Fruit fly (Drosophila melanogaster) whole organism, wandering third instar larva: ENCODE results near the gene PAPLA1.

Experiments used
- CG32264 ChIP-seq: fragments of 200-800 bp; sonication (Bioruptor generic); optimal IDR thresholded peaks from 2 replicates; lab custom pipeline; 2016; ENCODE audit warnings: missing biosample characterization, missing genetic modification characterization
- CrebA ChIP-seq: fragments of 200-800 bp; sonication (Bioruptor generic); optimal IDR thresholded peaks from 2 replicates; lab custom pipeline; 2016; ENCODE audit warnings: missing biosample characterization, mild to moderate bottlenecking, missing genetic modification characterization, borderline replicate concordance
- Dif ChIP-seq: fragments of 200-275, 200-300 bp; sonication (Bioruptor generic); optimal IDR thresholded peaks from 2 replicates; lab custom pipeline; 2018; ENCODE audit warnings: missing biosample characterization, missing genetic modification characterization; ENCODE audit not compliant: partially characterized antibody
- GATAd ChIP-seq: sonication (Bioruptor generic); optimal IDR thresholded peaks from 2 replicates; lab custom pipeline; 2016; ENCODE audit warnings: missing biosample characterization, missing genetic modification characterization
- HLH106 ChIP-seq: fragments of 200-800 bp; optimal IDR thresholded peaks from 3 replicates; lab custom pipeline; 2019; ENCODE audit warnings: missing biosample characterization, mild to moderate bottlenecking, missing genetic modification characterization, moderate library complexity
- Hr78 ChIP-seq: fragments of >200 bp; optimal IDR thresholded peaks from 2 replicates; lab custom pipeline; 2017; ENCODE audit warnings: missing biosample characterization, missing genetic modification characterization
- Vsx2 ChIP-seq: fragments of 200-300, 225-300 bp; sonication (Bioruptor generic); optimal IDR thresholded peaks from 2 replicates; lab custom pipeline; 2018; ENCODE audit warnings: missing biosample characterization, missing genetic modification characterization; ENCODE audit not compliant: partially characterized antibody
- brk ChIP-seq: fragments of 200-800 bp; sonication (Bioruptor generic); optimal IDR thresholded peaks from 2 replicates; lab custom pipeline; 2016; ENCODE audit warnings: missing biosample characterization, mild to moderate bottlenecking, missing genetic modification characterization
- dmrt93B ChIP-seq: fragments of 200-800 bp; sonication (Bioruptor generic); optimal IDR thresholded peaks from 2 replicates; lab custom pipeline; 2018; ENCODE audit warnings: missing biosample characterization, mild to moderate bottlenecking, missing genetic modification characterization
- ey ChIP-seq: fragments of 200-800 bp; sonication (Bioruptor generic); optimal IDR thresholded peaks from 2 replicates; lab custom pipeline; 2016; ENCODE audit warnings: missing biosample characterization, missing genetic modification characterization
- fru ChIP-seq: fragments of 200-800 bp; sonication (Bioruptor generic); optimal IDR thresholded peaks from 3 replicates; lab custom pipeline; 2016; ENCODE audit warnings: missing biosample characterization, mild to moderate bottlenecking, missing genetic modification characterization
- rgr ChIP-seq: fragments of 200-800 bp; sonication (Bioruptor generic); optimal IDR thresholded peaks from 3 replicates; lab custom pipeline; 2016; ENCODE audit warnings: missing biosample characterization, mild to moderate bottlenecking, missing genetic modification characterization

PAPLA1 gene

DNA sequence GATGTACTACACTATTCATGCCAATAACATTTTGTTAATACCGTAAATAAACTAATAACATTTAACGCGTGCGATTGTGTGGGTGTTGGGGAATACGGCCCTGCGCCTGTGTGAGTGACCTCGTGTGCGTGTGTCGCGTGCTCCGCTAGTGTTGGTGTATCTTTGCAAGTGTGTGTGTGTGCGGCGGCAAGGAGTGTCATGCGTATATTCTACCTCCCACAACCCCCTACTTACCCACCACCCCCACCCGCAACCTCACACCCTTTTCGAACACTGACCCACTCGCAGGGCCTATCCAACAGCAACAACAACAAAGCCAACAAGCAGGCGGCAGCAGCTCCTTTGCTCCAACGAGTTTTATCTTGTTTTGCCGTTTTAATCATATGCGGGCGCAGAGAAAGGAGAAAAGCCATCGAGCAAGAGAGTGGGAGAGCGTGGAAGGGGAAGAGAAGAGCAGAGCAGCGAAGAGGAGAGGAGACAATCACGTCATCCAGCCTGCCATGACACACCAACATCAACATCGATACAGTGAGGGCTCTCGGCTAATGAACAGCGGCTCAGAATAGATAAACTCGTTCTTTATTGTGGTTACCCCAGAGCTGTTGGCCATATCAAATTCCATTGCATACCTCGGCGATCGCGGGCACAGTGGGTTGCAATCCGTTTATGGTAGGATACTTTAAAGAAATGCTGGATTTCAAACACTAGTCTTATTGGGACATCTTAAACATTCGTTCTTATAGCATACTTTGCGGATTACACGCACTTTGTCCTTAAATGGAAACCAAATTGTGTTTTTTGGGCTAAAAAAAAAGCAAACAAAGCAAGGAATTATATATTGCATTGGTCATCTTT is 74.9 kb downstream of the PAPLA1 start (continued):
- TF ChIP-seq fru (GFP tag; lab: Kevin White, UChicago): peak; percentile 8
- TF ChIP-seq CG32264 (GFP tag; lab: Kevin White, UChicago): no peak
- no peak for TF ChIP-seq brk
- TF ChIP-seq Vsx2 (GFP tag; lab: Kevin White, UChicago): no peak
- no peak for TF ChIP-seq rgr
- TF ChIP-seq Hr78 (GFP tag; lab: Kevin White, UChicago): no peak
- no peak for TF ChIP-seq CrebA (GFP tag; lab: Kevin White, UChicago)
- no peak for TF ChIP-seq dmrt93B (GFP tag; lab: Kevin White, UChicago)
- TF ChIP-seq Dif (GFP tag; lab: Kevin White, UChicago): peak; percentile 29
- TF ChIP-seq GATAd: no peak
- no peak for TF ChIP-seq HLH106 (tag; lab: Kevin White, UChicago)
- peak; percentile 12 for TF ChIP-seq ey (GFP tag; lab: Kevin White, UChicago)
